Worm (Caenorhabditis elegans) whole organism, young adult: Measurements from ENCODE around the gene Y56A3A.22.

Experiments used
- C06A6.2 ChIP-seq: fragments of 200-800 bp; sonication (Bioruptor generic); conservative IDR thresholded peaks from 2 replicates; pipeline ENCODE4 v1.3.6; 2022; ENCODE audit warnings: missing genetic modification characterization, missing compliant biosample characterization
- C17E4.6 ChIP-seq: fragments of 200-800 bp; sonication (Bioruptor generic); IDR thresholded peaks from 2 replicates; pipeline ENCODE4 v1.3.6; 2022; ENCODE audit warnings: missing genetic modification reagents, missing genetic modification characterization, missing compliant biosample characterization
- F10E7.11 ChIP-seq: sonication (generic microtip); optimal IDR thresholded peaks from 2 replicates; lab custom pipeline; 2017; ENCODE audit warnings: mild to moderate bottlenecking, missing genetic modification characterization, moderate library complexity, missing compliant biosample characterization
- F39B2.1 ChIP-seq: fragments of 200-800 bp; sonication (Bioruptor generic); IDR thresholded peaks from 2 replicates; pipeline ENCODE4 v1.3.6; 2022; ENCODE audit warnings: missing genetic modification reagents, missing genetic modification characterization, missing compliant biosample characterization
- F55B11.4 ChIP-seq: sonication (generic microtip); optimal IDR thresholded peaks from 2 replicates; lab custom pipeline; 2016; ENCODE audit warnings: missing compliant biosample characterization, missing genetic modification characterization, borderline replicate concordance; ENCODE audit not compliant: insufficient read depth
- F57C9.4 ChIP-seq: sonication (generic microtip); optimal IDR thresholded peaks from 2 replicates; lab custom pipeline; 2017; ENCODE audit warnings: mild to moderate bottlenecking, missing genetic modification characterization, missing compliant biosample characterization
- Y53F4B.3 ChIP-seq: fragments of 200-800 bp; sonication (Bioruptor generic); IDR thresholded peaks from 2 replicates; pipeline ENCODE4 v1.3.6; 2022; ENCODE audit warnings: missing genetic modification reagents, missing genetic modification characterization, missing compliant biosample characterization
- attf-3 ChIP-seq: fragments of 200-800 bp; sonication (Bioruptor generic); conservative IDR thresholded peaks from 2 replicates; pipeline ENCODE4 v1.3.6; 2022; ENCODE audit warnings: missing genetic modification reagents, missing genetic modification characterization, missing compliant biosample characterization
- attf-6 ChIP-seq: fragments of 200-800 bp; sonication (Bioruptor generic); IDR thresholded peaks from 2 replicates; pipeline ENCODE4 v1.3.6; 2022; ENCODE audit warnings: missing genetic modification reagents, missing genetic modification characterization, missing compliant biosample characterization
- ccch-3 ChIP-seq: fragments of 200-800 bp; sonication (Bioruptor generic); optimal IDR thresholded peaks from 2 replicates; lab custom pipeline; 2018; ENCODE audit warnings: mild to moderate bottlenecking, missing genetic modification characterization, missing compliant biosample characterization
- ceh-40 ChIP-seq: fragments of 200-800 bp; sonication (Bioruptor generic); IDR thresholded peaks from 2 replicates; pipeline ENCODE4 v1.3.6; 2022; ENCODE audit warnings: missing genetic modification characterization, missing compliant biosample characterization
- ceh-58 ChIP-seq: fragments of 200-800 bp; sonication (Bioruptor generic); IDR thresholded peaks from 2 replicates; pipeline ENCODE4 v1.3.6; 2022; ENCODE audit warnings: missing genetic modification characterization, missing compliant biosample characterization
- dpl-1 ChIP-seq: fragments of 150-350 bp; optimal IDR thresholded peaks from 2 replicates; lab custom pipeline; 2014; ENCODE audit warnings: missing biosample characterization, missing genetic modification reagents, missing genetic modification characterization
- egl-44 ChIP-seq: fragments of 200-800 bp; sonication (Bioruptor generic); IDR thresholded peaks from 2 replicates; pipeline ENCODE4 v1.3.6; 2022; ENCODE audit warnings: missing genetic modification reagents, missing genetic modification characterization, missing compliant biosample characterization
- ets-4 ChIP-seq: fragments of 200-800 bp; sonication (Bioruptor generic); optimal IDR thresholded peaks from 2 replicates; lab custom pipeline; 2018; ENCODE audit warnings: mild to moderate bottlenecking, missing genetic modification characterization, missing compliant biosample characterization
- lir-1 ChIP-seq: fragments of 200-800 bp; sonication (Bioruptor generic); conservative IDR thresholded peaks from 2 replicates; pipeline ENCODE4 v1.3.6; 2022; ENCODE audit warnings: missing genetic modification reagents, missing genetic modification characterization, missing compliant biosample characterization
- lsl-1 ChIP-seq: fragments of 200-800 bp; sonication (Bioruptor generic); optimal IDR thresholded peaks from 2 replicates; lab custom pipeline; 2018; ENCODE audit warnings: mild to moderate bottlenecking, missing genetic modification characterization, moderate library complexity, missing compliant biosample characterization
- madf-3 ChIP-seq: fragments of 200-800 bp; sonication (Bioruptor generic); IDR thresholded peaks from 2 replicates; pipeline ENCODE4 v1.3.6; 2022; ENCODE audit warnings: missing genetic modification reagents, missing genetic modification characterization, missing compliant biosample characterization
- mxl-1 ChIP-seq: sonication (generic microtip); optimal IDR thresholded peaks from 2 replicates; lab custom pipeline; 2016; ENCODE audit warnings: missing genetic modification characterization, missing compliant biosample characterization
- nfya-1 ChIP-seq: sonication (generic microtip); optimal IDR thresholded peaks from 2 replicates; lab custom pipeline; 2017; ENCODE audit warnings: antibody characterized with exemption, missing compliant biosample characterization, missing genetic modification characterization, borderline replicate concordance; ENCODE audit not compliant: insufficient read depth
- nfyb-1 ChIP-seq: fragments of 200-800 bp; sonication (Bioruptor generic); IDR thresholded peaks from 2 replicates; pipeline ENCODE4 v1.3.6; 2022; ENCODE audit warnings: missing genetic modification reagents, missing genetic modification characterization, missing compliant biosample characterization
- nhr-90 ChIP-seq: sonication (generic microtip); optimal IDR thresholded peaks from 2 replicates; lab custom pipeline; 2016; ENCODE audit warnings: missing genotype, mild to moderate bottlenecking, missing genetic modification characterization, missing compliant biosample characterization
- pha-4 ChIP-seq: fragments of 150-350 bp; sonication (generic microtip); optimal IDR thresholded peaks from 2 replicates; lab custom pipeline; 2014; ENCODE audit warnings: missing biosample characterization, missing genetic modification reagents, missing genetic modification characterization
- rec-8 ChIP-seq, 2 experiments: sonication (generic microtip); optimal IDR thresholded peaks; 2 replicates each; lab custom pipeline; 2016; ENCODE audit warnings: mild to moderate bottlenecking in 2 of 2, missing genetic modification characterization in 2 of 2, missing genetic modification reagents in 2 of 2, missing genotype in 2 of 2, missing biosample characterization in 1 of 2, missing compliant biosample characterization in 1 of 2, moderate library complexity in 1 of 2
- sea-2 ChIP-seq: fragments of 200-800 bp; sonication (Bioruptor generic); IDR thresholded peaks from 2 replicates; pipeline ENCODE4 v1.3.6; 2022; ENCODE audit warnings: missing genetic modification characterization, missing compliant biosample characterization
- snpc-1.3 ChIP-seq: sonication (generic microtip); optimal IDR thresholded peaks from 2 replicates; lab custom pipeline; 2017; ENCODE audit warnings: missing genetic modification characterization, mild to moderate bottlenecking, missing compliant biosample characterization, antibody characterized with exemption, moderate library complexity, missing genotype, missing genetic modification reagents; ENCODE audit not compliant: insufficient read depth
- snpc-3.4 ChIP-seq: sonication (generic microtip); optimal IDR thresholded peaks from 2 replicates; lab custom pipeline; 2017; ENCODE audit warnings: missing genetic modification characterization, mild to moderate bottlenecking, missing compliant biosample characterization, antibody characterized with exemption, moderate library complexity, missing genotype, missing genetic modification reagents
- somi-1 ChIP-seq: fragments of 200-800 bp; sonication (Bioruptor generic); optimal IDR thresholded peaks from 2 replicates; lab custom pipeline; 2018; ENCODE audit warnings: mild to moderate bottlenecking, missing genetic modification characterization, missing compliant biosample characterization
- sptf-2 ChIP-seq: fragments of 200-800 bp; sonication (Bioruptor generic); optimal IDR thresholded peaks from 2 replicates; lab custom pipeline; 2018; ENCODE audit warnings: mild to moderate bottlenecking, missing genetic modification characterization, missing compliant biosample characterization
- tbx-9 ChIP-seq: sonication (generic microtip); optimal IDR thresholded peaks from 2 replicates; lab custom pipeline; 2016; ENCODE audit warnings: borderline replicate concordance, missing genetic modification characterization, inconsistent platforms, missing compliant biosample characterization
- unc-130 ChIP-seq: sonication (generic microtip); optimal IDR thresholded peaks from 2 replicates; lab custom pipeline; 2016; ENCODE audit warnings: missing genetic modification reagents, missing genetic modification characterization, missing compliant biosample characterization
- zfh-2 ChIP-seq: fragments of 200-800 bp; sonication (Bioruptor generic); conservative IDR thresholded peaks from 2 replicates; pipeline ENCODE4 v1.3.6; 2022; ENCODE audit warnings: missing genetic modification reagents, missing genetic modification characterization, missing compliant biosample characterization
- ztf-18 ChIP-seq: sonication (generic microtip); optimal IDR thresholded peaks from 2 replicates; lab custom pipeline; 2016; ENCODE audit warnings: missing genotype, mild to moderate bottlenecking, missing genetic modification characterization, missing compliant biosample characterization
- ztf-28 ChIP-seq: fragments of 200-800 bp; sonication (Bioruptor generic); IDR thresholded peaks from 2 replicates; pipeline ENCODE4 v1.3.6; 2022; ENCODE audit warnings: missing genetic modification reagents, missing genetic modification characterization, missing compliant biosample characterization

The Y56A3A.22 gene

ce11 chrIII:11920187-11920785, 1.2 kb upstream of the Y56A3A.22 start, which contains the start of the genes ccf-1 and trap-4 (continued):
- TF ChIP-seq C17E4.6 (GFP tag; lab: Robert Waterston, UW) (no peak), pha-4 (peak; percentile 20), F55B11.4 (tag; lab: Kevin White, UChicago) (no peak), tbx-9 (no peak), C06A6.2 (GFP tag; lab: Robert Waterston, UW) (no peak), ceh-58 (GFP tag; lab: Robert Waterston, UW) (no peak), rec-8 (tag; optimal IDR thresholded peaks at IDR 0.05; lab: Kevin White, UChicago) (no peak), unc-130 (GFP tag; lab: Kevin White, UChicago) (no peak), Y53F4B.3 (GFP tag; lab: Robert Waterston, UW) (no peak), madf-3 (GFP tag; lab: Robert Waterston, UW) (no peak), egl-44 (no peak), sea-2 (GFP tag; lab: Robert Waterston, UW) (no peak), nfya-1 (no peak), sptf-2 (GFP tag; lab: Kevin White, UChicago) (no peak), ceh-40 (no peak), snpc-3.4 (tag; lab: Kevin White, UChicago) (peak; percentile 5), ets-4 (GFP tag; lab: Kevin White, UChicago) (no peak), ztf-18 (tag; lab: Kevin White, UChicago) (no peak)

DNA sequence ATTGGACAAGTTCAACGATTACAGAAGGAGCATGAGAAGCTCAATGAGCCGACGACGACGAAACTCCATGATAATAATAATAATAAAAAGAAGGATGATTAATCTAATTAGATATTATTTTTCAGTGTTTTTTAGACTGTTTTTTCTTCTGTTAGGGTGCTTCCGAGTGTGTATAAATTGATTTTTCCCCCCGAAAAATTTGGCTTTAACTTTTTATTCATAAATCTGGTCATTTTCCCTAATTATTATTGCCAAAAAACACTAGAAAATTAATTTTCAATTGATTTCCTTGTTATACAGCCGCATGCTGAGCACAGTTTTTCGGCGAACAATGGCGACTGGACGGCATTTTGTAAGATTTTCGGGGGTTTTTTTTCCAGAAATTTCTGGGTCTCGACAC, 2.1 kb downstream of the Y56A3A.22 start, which contains the start of gene nft-1:
Gene nft-1 (plus strand): TSS at position 301 of the 400 bp plus-strand sequence.
- TF ChIP-seq F39B2.1 (GFP tag; lab: Robert Waterston, UW) (no peak), mxl-1 (tag; lab: Kevin White, UChicago) (no peak), dpl-1 (GFP tag; lab: Kevin White, UChicago) (no peak), F10E7.11 (tag; lab: Kevin White, UChicago) (no peak), attf-3 (GFP tag; lab: Robert Waterston, UW) (no peak), ztf-28 (GFP tag; lab: Robert Waterston, UW) (no peak), lir-1 (GFP tag; lab: Robert Waterston, UW) (no peak), unc-130 (GFP tag; lab: Kevin White, UChicago) (no peak), nhr-90 (no peak), ccch-3 (no peak), F57C9.4 (tag; lab: Kevin White, UChicago) (no peak), attf-6 (GFP tag; lab: Robert Waterston, UW) (no peak), somi-1 (GFP tag; lab: Kevin White, UChicago) (no peak), snpc-1.3 (tag; lab: Kevin White, UChicago) (no peak), Y53F4B.3 (GFP tag; lab: Robert Waterston, UW) (no peak), zfh-2 (GFP tag; lab: Robert Waterston, UW) (no peak)

DNA sequence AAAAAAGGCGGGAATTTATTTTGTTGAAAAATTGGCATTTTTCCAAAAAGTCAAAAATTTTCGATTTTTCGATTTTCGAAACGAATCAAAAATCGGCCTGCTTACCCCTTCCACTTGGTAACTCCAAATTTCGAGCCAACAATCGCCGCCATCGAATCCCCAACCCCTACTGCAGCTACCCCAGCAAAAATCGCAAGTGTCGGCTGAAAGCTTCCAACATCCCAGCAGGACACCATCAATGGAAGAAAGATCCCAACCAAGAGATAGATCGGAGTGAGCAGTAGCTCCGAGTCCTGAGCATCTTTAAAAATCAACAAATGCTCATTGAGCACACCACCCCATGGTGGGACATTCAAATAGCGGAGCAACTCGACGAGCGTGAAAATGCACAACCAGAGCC, 9.4 kb downstream of the Y56A3A.22 start:
- no peak for TF ChIP-seq dpl-1 (GFP tag; lab: Kevin White, UChicago)
- no peak for TF ChIP-seq lsl-1 (GFP tag; lab: Kevin White, UChicago)
- no peak for TF ChIP-seq nfyb-1 (GFP tag; lab: Robert Waterston, UW)
- TF ChIP-seq zfh-2 (GFP tag; lab: Robert Waterston, UW) = 0 out of 2 replicates have a peak, but pooled peaks have one; percentile 17
- TF ChIP-seq unc-130 (GFP tag; lab: Kevin White, UChicago) = no peak
